Fruit fly (Drosophila melanogaster) whole organism, prepupa: Measurements from ENCODE around the gene Rim.
A peak's percentile ranks its signal among the peaks of the same experiment; 100 is the strongest.

Experiments used
- CG11902 ChIP-seq: fragments of 200-800 bp; sonication (Bioruptor generic); optimal IDR thresholded peaks from 3 replicates; lab custom pipeline; 2016; ENCODE audit warnings: missing biosample characterization, missing genetic modification characterization
- CG3032 ChIP-seq: fragments of 200-800 bp; optimal IDR thresholded peaks from 2 replicates; lab custom pipeline; 2019; ENCODE audit warnings: missing biosample characterization, mild to moderate bottlenecking, missing genetic modification characterization, moderate library complexity
- CG34406 ChIP-seq: fragments of 200-800 bp; sonication (Bioruptor generic); optimal IDR thresholded peaks from 3 replicates; lab custom pipeline; 2016; ENCODE audit warnings: missing biosample characterization, missing genetic modification characterization
- CG6808 ChIP-seq: fragments of 200-800 bp; sonication (Bioruptor generic); optimal IDR thresholded peaks from 3 replicates; lab custom pipeline; 2017; ENCODE audit warnings: missing biosample characterization, missing genetic modification characterization, mild to moderate bottlenecking, moderate library complexity, missing genetic modification reagents
- esn ChIP-seq: fragments of 200-800 bp; sonication (Bioruptor generic); optimal IDR thresholded peaks from 2 replicates; lab custom pipeline; 2016; ENCODE audit warnings: missing biosample characterization, mild to moderate bottlenecking, missing genetic modification characterization, moderate library complexity
- ss ChIP-seq, 2 experiments: fragments of 200-800 bp; sonication (Bioruptor generic); optimal IDR thresholded peaks; 2 replicates in 1 of 2; 3 replicates in 1 of 2; lab custom pipeline; 2017 to 2018; ENCODE audit warnings: mild to moderate bottlenecking in 2 of 2, missing biosample characterization in 2 of 2, missing genetic modification characterization in 2 of 2, moderate library complexity in 1 of 2

Gene Rim

DNA sequence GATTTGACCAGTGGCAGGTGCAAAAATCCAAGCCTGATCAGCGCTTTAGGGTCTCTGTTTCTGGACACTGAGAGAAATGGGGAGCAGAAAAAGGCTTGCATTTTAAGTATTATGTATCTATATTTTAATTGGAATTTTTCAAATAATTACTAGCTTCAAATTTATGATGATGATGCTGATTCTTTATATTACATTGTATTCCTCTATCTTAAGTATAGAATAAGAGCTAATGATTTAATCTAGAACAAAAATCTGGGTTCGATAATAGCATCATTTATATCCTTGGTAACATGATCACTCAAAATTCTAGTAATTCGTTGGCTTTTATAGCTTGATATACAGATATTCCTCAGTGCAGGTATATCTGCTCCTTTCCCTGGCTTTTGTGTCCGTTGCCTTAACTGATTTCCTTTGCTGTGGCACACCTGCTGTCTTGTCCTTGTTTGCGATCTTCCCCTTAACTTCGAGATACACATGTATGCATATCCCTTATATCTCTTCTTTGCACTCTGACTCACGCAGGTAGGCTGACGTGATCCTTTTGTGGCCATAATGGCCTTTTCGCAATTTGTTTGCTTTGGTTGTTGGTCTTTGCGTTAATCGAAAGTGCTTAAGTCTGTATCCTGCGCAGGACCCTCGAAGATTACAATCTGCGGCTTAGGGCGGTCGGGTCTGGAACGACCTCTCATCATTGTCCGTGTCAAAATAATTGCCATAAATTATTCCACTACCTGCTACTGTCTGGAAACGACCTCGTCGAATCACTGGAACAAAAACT, 90.4 kb downstream of the Rim start (continued):
- TF ChIP-seq CG34406 (GFP tag; lab: Kevin White, UChicago) (peak; percentile 66), CG11902 (GFP tag; lab: Kevin White, UChicago) (peak; percentile 42), ss (GFP tag; optimal IDR thresholded peaks at IDR 0.05; lab: Kevin White, UChicago) (peak in 1 of 2 experiments; percentile 57), CG6808 (GFP tag; lab: Kevin White, UChicago) (peak; percentile 14), esn (peak; percentile 76), CG3032 (peak; percentile 32)
- TF ChIP-seq, all 60 proteins: peak for 31
